Worm (Caenorhabditis elegans) whole organism, L1 larva: ENCODE results near the gene ZC317.6.

ENCODE experiments used
- aha-1 ChIP-seq: fragments of 150-350 bp; optimal IDR thresholded peaks from 2 replicates; lab custom pipeline; 2014; ENCODE audit warnings: missing biosample characterization, missing genetic modification characterization
- ceh-82 ChIP-seq, 3 experiments: fragments of 150-350 bp in 1 of 3; sonication (generic microtip) in 2 of 3; optimal IDR thresholded peaks; 2 replicates each; lab custom pipeline; 2014 to 2017; ENCODE audit warnings: missing biosample characterization in 3 of 3, missing genetic modification characterization in 3 of 3
- fkh-8 ChIP-seq: sonication (generic microtip); optimal IDR thresholded peaks from 2 replicates; lab custom pipeline; 2016; ENCODE audit warnings: mild to moderate bottlenecking, missing genetic modification characterization, missing compliant biosample characterization
- mef-2 ChIP-seq: fragments of 150-350 bp; optimal IDR thresholded peaks from 2 replicates; lab custom pipeline; 2014; ENCODE audit warnings: missing biosample characterization, missing genetic modification characterization
- nhr-76 ChIP-seq: sonication (generic microtip); optimal IDR thresholded peaks from 2 replicates; lab custom pipeline; 2017; ENCODE audit warnings: missing biosample characterization, missing genetic modification characterization
- nhr-77 ChIP-seq: fragments of 150-350 bp; optimal IDR thresholded peaks from 2 replicates; lab custom pipeline; 2014; ENCODE audit warnings: missing biosample characterization, missing genetic modification characterization
- pqm-1 ChIP-seq: sonication (generic microtip); optimal IDR thresholded peaks from 3 replicates; lab custom pipeline; 2017; ENCODE audit warnings: missing biosample characterization, missing genetic modification characterization
- snpc-4 ChIP-seq: fragments of 150-350 bp; optimal IDR thresholded peaks from 2 replicates; lab custom pipeline; 2014; ENCODE audit warnings: missing biosample characterization, missing genetic modification characterization
- tbx-2 ChIP-seq: sonication (generic microtip); optimal IDR thresholded peaks from 2 replicates; lab custom pipeline; 2016; ENCODE audit warnings: missing genetic modification characterization, missing compliant biosample characterization
- unc-62 ChIP-seq: fragments of 150-350 bp; optimal IDR thresholded peaks from 2 replicates; lab custom pipeline; 2014; ENCODE audit warnings: missing biosample characterization, missing genetic modification reagents, missing genetic modification characterization
- zag-1 ChIP-seq: fragments of 150-350 bp; optimal IDR thresholded peaks from 2 replicates; lab custom pipeline; 2014; ENCODE audit warnings: missing biosample characterization, missing genetic modification characterization
- ztf-11 ChIP-seq, 2 experiments: sonication (generic microtip); optimal IDR thresholded peaks; 2 replicates each; lab custom pipeline; 2016 to 2017; ENCODE audit warnings: missing genetic modification characterization in 2 of 2, missing biosample characterization in 1 of 2, missing compliant biosample characterization in 1 of 2
- ztf-4 ChIP-seq: fragments of 150-350 bp; optimal IDR thresholded peaks from 2 replicates; lab custom pipeline; 2014; ENCODE audit warnings: missing biosample characterization, missing genetic modification characterization

DNA sequence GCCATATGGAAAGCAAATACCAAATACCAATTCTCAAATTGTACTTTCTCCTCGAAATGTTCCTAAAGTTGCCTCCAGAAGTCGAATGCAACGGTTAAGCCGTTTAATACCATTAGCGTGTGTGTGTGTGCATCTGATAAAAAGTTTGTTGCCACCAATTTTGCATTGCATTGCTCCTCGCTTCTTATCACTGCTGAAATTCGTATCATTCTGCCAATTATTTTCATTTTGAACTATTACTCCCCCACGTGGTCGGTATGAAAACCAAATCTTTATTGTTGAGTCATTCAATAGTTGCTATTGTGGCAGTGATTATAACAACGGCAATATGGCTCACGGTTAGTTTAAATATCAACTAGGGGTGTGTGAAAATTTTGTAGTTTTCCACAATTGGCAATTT lies 21.8 kb upstream of the ZC317.6 start, which contains the start of gene T05C3.6:
- TF ChIP-seq ceh-82 (tag; optimal IDR thresholded peaks at IDR 0.05; lab: Kevin White, UChicago) (no peak), zag-1 (tag; lab: Kevin White, UChicago) (no peak), ztf-11 (tag; optimal IDR thresholded peaks at IDR 0.05; lab: Kevin White, UChicago) (no peak), snpc-4 (tag; lab: Kevin White, UChicago) (no peak), mef-2 (tag; lab: Kevin White, UChicago) (no peak), pqm-1 (tag; lab: Kevin White, UChicago) (no peak), aha-1 (tag; lab: Kevin White, UChicago) (no peak), ztf-4 (tag; lab: Kevin White, UChicago) (no peak), fkh-8 (no peak), unc-62 (no peak), nhr-77 (no peak), nhr-76 (tag; lab: Kevin White, UChicago) (no peak), tbx-2 (tag; lab: Kevin White, UChicago) (no peak)
